Fruit fly (Drosophila melanogaster): ENCODE results near the gene Pus10.

Gene Pus10

DNA sequence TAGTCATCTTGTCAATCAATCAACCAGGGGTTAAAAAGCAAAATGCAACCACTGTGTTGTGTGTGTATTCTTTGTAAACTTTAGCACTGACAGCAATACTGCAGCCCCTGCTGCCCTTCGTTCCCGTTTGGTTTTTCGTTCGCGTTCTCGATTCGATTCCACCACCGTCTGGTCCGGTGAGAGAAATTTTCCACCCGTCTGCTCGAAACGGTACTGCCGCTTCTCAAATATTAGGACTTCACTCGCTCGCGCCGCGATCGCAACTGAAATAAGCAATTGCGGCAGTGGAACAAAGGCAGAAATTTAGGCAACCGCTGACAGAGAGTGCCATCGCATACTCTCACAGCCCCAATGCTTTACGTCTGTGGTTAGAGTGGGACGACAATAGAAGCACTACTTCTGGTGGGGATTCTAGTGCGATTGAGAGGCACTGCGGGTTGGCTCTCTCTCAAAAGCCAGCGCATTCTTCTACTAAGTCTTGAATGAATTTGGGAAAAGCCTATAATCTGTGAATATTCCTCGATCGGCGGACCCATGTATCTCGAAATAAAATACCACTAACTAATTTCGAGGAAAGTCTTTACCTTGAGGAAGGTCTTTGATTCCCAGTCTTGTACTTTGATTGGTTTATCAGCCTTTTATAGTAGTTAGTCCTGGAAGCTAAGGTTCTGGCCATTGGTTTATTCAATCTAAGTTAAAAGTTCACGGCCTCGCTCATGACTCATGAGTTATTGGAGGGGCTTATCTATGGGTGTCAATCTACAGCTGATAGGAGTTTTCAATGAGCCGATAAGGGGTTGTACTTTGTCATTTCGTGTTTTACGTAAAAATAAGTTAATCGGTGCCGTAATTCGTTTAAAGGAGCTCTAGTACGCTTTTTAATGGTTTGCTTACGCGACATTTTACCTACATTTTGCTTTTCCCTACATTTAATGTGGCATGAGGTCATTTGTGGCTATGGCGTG is 25.8 kb downstream of the Pus10 start (continued):
- TF ChIP-seq Hr78 (GFP tag; optimal IDR thresholded peaks at IDR 0.05), result peak in 1 of 2 experiments; percentile 99
- peak; percentile 56; the same call in 1 of the 2 replicates for TF ChIP-seq aop (GFP tag; IDR thresholded peaks at IDR 0.05)
- no peak for TF ChIP-seq lmd (GFP tag; IDR thresholded peaks at IDR 0.05)
- no peak for TF ChIP-seq Antp (GFP tag; optimal IDR thresholded peaks at IDR 0.05)
- TF ChIP-seq D19A (tag; optimal IDR thresholded peaks at IDR 0.05), result peak; percentile 50
- no peak for TF ChIP-seq jing (GFP tag; optimal IDR thresholded peaks at IDR 0.05)
- 0 out of 2 replicates have a peak, but pooled peaks have one; percentile 27 for TF ChIP-seq Drgx (GFP tag; IDR thresholded peaks at IDR 0.05)
- TF ChIP-seq mirr (GFP tag; optimal IDR thresholded peaks at IDR 0.05), result peak; percentile 78
- TF ChIP-seq CG13287 (GFP tag; IDR thresholded peaks at IDR 0.05; ENCODE audit: partially characterized antibody), result peak; percentile 69
- TF ChIP-seq schlank (tag; optimal IDR thresholded peaks at IDR 0.05), result no peak
- peak; percentile 30 for TF ChIP-seq CG11398 (GFP tag; optimal IDR thresholded peaks at IDR 0.05)
- peak; percentile 11 for TF ChIP-seq unpg (GFP tag; optimal IDR thresholded peaks at IDR 0.05)
- no peak for TF ChIP-seq CG9609 (GFP tag; optimal IDR thresholded peaks at IDR 0.05)
- peak; percentile 30 for TF ChIP-seq Asciz (GFP tag; optimal IDR thresholded peaks at IDR 0.05)
- peak; percentile 46 for TF ChIP-seq CG4424 (GFP tag; optimal IDR thresholded peaks at IDR 0.05)
- peak; percentile 57 for TF ChIP-seq Hmr (GFP tag; optimal IDR thresholded peaks at IDR 0.05)
- peak; percentile 34 for TF ChIP-seq CG12155 (GFP tag; optimal IDR thresholded peaks at IDR 0.05)
- TF ChIP-seq CG30020 (tag; optimal IDR thresholded peaks at IDR 0.05), result no peak
- TF ChIP-seq ci (GFP tag; IDR thresholded peaks at IDR 0.05), result peak; percentile 71; the same call in 2 of the 3 replicates
- peak; percentile 30 for TF ChIP-seq CG7839 (tag; optimal IDR thresholded peaks at IDR 0.05)
- peak; percentile 0 for TF ChIP-seq CG1647 (GFP tag; optimal IDR thresholded peaks at IDR 0.05)
- TF ChIP-seq hbn (GFP tag; IDR thresholded peaks at IDR 0.05; ENCODE audit: partially characterized antibody), result no peak
- TF ChIP-seq rib (GFP tag; IDR thresholded peaks at IDR 0.05), result peak; percentile 64; the same call in 1 of the 2 replicates
- TF ChIP-seq CG2120 (GFP tag; optimal IDR thresholded peaks at IDR 0.05), result peak; percentile 26
- TF ChIP-seq odd (GFP tag; optimal IDR thresholded peaks at IDR 0.05), result peak; percentile 21
- peak; percentile 39 for TF ChIP-seq Meics (GFP tag; optimal IDR thresholded peaks at IDR 0.05)
- peak; percentile 59 for TF ChIP-seq scrt (GFP tag; optimal IDR thresholded peaks at IDR 0.05)
- TF ChIP-seq CG7987 (GFP tag; optimal IDR thresholded peaks at IDR 0.05), result peak; percentile 68
- peak; percentile 22; the same call in 1 of the 2 replicates for TF ChIP-seq CG10366 (GFP tag; IDR thresholded peaks at IDR 0.05)
- no peak for TF ChIP-seq Gsc (GFP tag; IDR thresholded peaks at IDR 0.05)
- peak; percentile 36 for TF ChIP-seq kay (GFP tag; optimal IDR thresholded peaks at IDR 0.05)
- TF ChIP-seq BtbVII (GFP tag; optimal IDR thresholded peaks at IDR 0.05), result peak; percentile 72
- peak; percentile 65 for TF ChIP-seq B-H2 (GFP tag; optimal IDR thresholded peaks at IDR 0.05)
- TF ChIP-seq CG13424 (tag; optimal IDR thresholded peaks at IDR 0.05), result peak; percentile 1
- peak; percentile 67 for TF ChIP-seq nerfin-1 (tag; optimal IDR thresholded peaks at IDR 0.05)
- TF ChIP-seq CG13123 (GFP tag; optimal IDR thresholded peaks at IDR 0.05), result no peak
- peak; percentile 21 for TF ChIP-seq cg (GFP tag; optimal IDR thresholded peaks at IDR 0.05)
- TF ChIP-seq Abd-B (GFP tag; optimal IDR thresholded peaks at IDR 0.05), result no peak
- TF ChIP-seq nom (GFP tag; optimal IDR thresholded peaks at IDR 0.05), result peak; percentile 80
- TF ChIP-seq Dbx (GFP tag; IDR thresholded peaks at IDR 0.05), result peak; percentile 75; the same call in 2 of the 3 replicates
- TF ChIP-seq Deaf1 (tag; optimal IDR thresholded peaks at IDR 0.05), result peak; percentile 74
- peak; percentile 79 for TF ChIP-seq CG1832 (GFP tag; optimal IDR thresholded peaks at IDR 0.05)
- peak; percentile 57 for TF ChIP-seq pfk (GFP tag; optimal IDR thresholded peaks at IDR 0.05)
- TF ChIP-seq CG31441 (GFP tag; IDR thresholded peaks at IDR 0.05), result peak; percentile 38; the same call in 1 of the 2 replicates
- TF ChIP-seq CG34376 (GFP tag; optimal IDR thresholded peaks at IDR 0.05), result peak; percentile 87
- TF ChIP-seq zf30C (GFP tag; optimal IDR thresholded peaks at IDR 0.05), result peak; percentile 1
- peak; percentile 38; the same call in 1 of the 3 replicates for TF ChIP-seq HLH4C (GFP tag; IDR thresholded peaks at IDR 0.05; ENCODE audit: partially characterized antibody)

Measured in whole organism, embryonic.